Worm (Caenorhabditis elegans) whole organism, L4 larva: Measurements from ENCODE around the gene srf-3.

Source experiments
- D1046.2 ChIP-seq: fragments of 200-800 bp; sonication (Bioruptor generic); IDR thresholded peaks from 2 replicates; pipeline ENCODE4 v1.3.6; 2022; ENCODE audit warnings: missing genetic modification characterization, missing compliant biosample characterization
- T26A8.4 ChIP-seq: fragments of 200-800 bp; sonication (Bioruptor generic); IDR thresholded peaks from 2 replicates; pipeline ENCODE4 v1.3.6; 2022; ENCODE audit warnings: missing genetic modification characterization, missing compliant biosample characterization
- ZK337.2 ChIP-seq: fragments of 200-800 bp; sonication (Bioruptor generic); IDR thresholded peaks from 2 replicates; pipeline ENCODE4 v1.3.6; 2022; ENCODE audit warnings: missing genetic modification reagents, missing genetic modification characterization, missing compliant biosample characterization
- aha-1 ChIP-seq: fragments of 150-350 bp; peaks from one replicate; lab custom pipeline; 2014; ENCODE audit warnings: missing biosample characterization, missing genetic modification characterization
- ceh-32 ChIP-seq: sonication (generic microtip); optimal IDR thresholded peaks from 2 replicates; lab custom pipeline; 2016; ENCODE audit warnings: mild to moderate bottlenecking, missing genetic modification characterization, missing compliant biosample characterization; ENCODE audit not compliant: poor library complexity
- ceh-44 ChIP-seq: fragments of 200-800 bp; sonication (Bioruptor generic); IDR thresholded peaks from 2 replicates; pipeline ENCODE4 v1.3.6; 2022; ENCODE audit warnings: missing genetic modification reagents, missing genetic modification characterization, missing compliant biosample characterization
- ces-1 ChIP-seq: fragments of 150-350 bp; sonication (generic microtip); optimal IDR thresholded peaks from 4 replicates; lab custom pipeline; 2014; ENCODE audit warnings: missing biosample characterization, missing genetic modification reagents, missing genetic modification characterization
- cey-2 ChIP-seq: sonication (generic microtip); optimal IDR thresholded peaks from 3 replicates; lab custom pipeline; 2017; ENCODE audit warnings: missing genetic modification characterization, mild to moderate bottlenecking, missing compliant biosample characterization, antibody characterized with exemption, borderline replicate concordance; ENCODE audit not compliant: insufficient read depth
- daf-12 ChIP-seq: fragments of 150-350 bp; optimal IDR thresholded peaks from 2 replicates; lab custom pipeline; 2014; ENCODE audit warnings: missing biosample characterization, missing genetic modification reagents, missing genetic modification characterization
- daf-16 ChIP-seq, 3 experiments: sonication (generic microtip); optimal IDR thresholded peaks; 2 replicates each; lab custom pipeline; 2016 to 2017; ENCODE audit warnings: missing genetic modification characterization in 3 of 3, missing genetic modification reagents in 3 of 3, mild to moderate bottlenecking in 2 of 3, missing compliant biosample characterization in 2 of 3, missing biosample characterization in 1 of 3, moderate library complexity in 1 of 3
- dmd-9 ChIP-seq: fragments of 200-800 bp; sonication (Bioruptor generic); IDR thresholded peaks from 2 replicates; pipeline ENCODE4 v1.3.6; 2022; ENCODE audit warnings: missing genetic modification reagents, missing genetic modification characterization, missing compliant biosample characterization
- dpl-1 ChIP-seq: fragments of 150-350 bp; optimal IDR thresholded peaks from 2 replicates; lab custom pipeline; 2014; ENCODE audit warnings: missing biosample characterization, missing genetic modification reagents, missing genetic modification characterization
- dve-1 ChIP-seq: sonication (generic microtip); optimal IDR thresholded peaks from 2 replicates; lab custom pipeline; 2017; ENCODE audit warnings: antibody characterized with exemption, mild to moderate bottlenecking, missing genetic modification characterization, missing compliant biosample characterization; ENCODE audit not compliant: insufficient read depth
- fos-1 ChIP-seq: fragments of 150-350 bp; optimal IDR thresholded peaks from 2 replicates; lab custom pipeline; 2014; ENCODE audit warnings: missing biosample characterization, missing genetic modification characterization
- gei-8 ChIP-seq: fragments of 200-800 bp; sonication (Bioruptor generic); optimal IDR thresholded peaks from 2 replicates; lab custom pipeline; 2018; ENCODE audit warnings: mild to moderate bottlenecking, missing genetic modification characterization, missing compliant biosample characterization
- hlh-11 ChIP-seq: fragments of 200-800 bp; sonication (Bioruptor generic); optimal IDR thresholded peaks from 2 replicates; lab custom pipeline; 2018; ENCODE audit warnings: mild to moderate bottlenecking, missing genetic modification characterization, missing compliant biosample characterization
- jun-1 ChIP-seq: fragments of 150-350 bp; optimal IDR thresholded peaks from 2 replicates; lab custom pipeline; 2014; ENCODE audit warnings: missing biosample characterization, missing genetic modification reagents, missing genetic modification characterization
- lim-7 ChIP-seq: fragments of 200-800 bp; sonication (Bioruptor generic); IDR thresholded peaks from 2 replicates; pipeline ENCODE4 v1.3.6; 2022; ENCODE audit warnings: missing genetic modification characterization, missing compliant biosample characterization
- lin-38 ChIP-seq: fragments of 200-800 bp; sonication (Bioruptor generic); IDR thresholded peaks from 2 replicates; pipeline ENCODE4 v1.3.6; 2022; ENCODE audit warnings: missing genetic modification reagents, missing genetic modification characterization, missing compliant biosample characterization
- mep-1 ChIP-seq: fragments of 150-350 bp; sonication (generic microtip); optimal IDR thresholded peaks from 3 replicates; lab custom pipeline; 2014; ENCODE audit warnings: missing biosample characterization, missing genetic modification characterization
- nhr-11 ChIP-seq: fragments of 150-350 bp; optimal IDR thresholded peaks from 2 replicates; lab custom pipeline; 2014; ENCODE audit warnings: missing biosample characterization, missing genetic modification characterization
- nhr-237 ChIP-seq: sonication (generic microtip); optimal IDR thresholded peaks from 2 replicates; lab custom pipeline; 2017; ENCODE audit warnings: missing biosample characterization, missing genetic modification characterization
- nhr-28 ChIP-seq: fragments of 150-350 bp; optimal IDR thresholded peaks from 2 replicates; lab custom pipeline; 2014; ENCODE audit warnings: missing biosample characterization, missing genetic modification characterization
- nhr-41 ChIP-seq: fragments of 200-800 bp; sonication (Bioruptor generic); IDR thresholded peaks from 2 replicates; pipeline ENCODE4 v1.3.6; 2022; ENCODE audit warnings: missing genetic modification reagents, missing genetic modification characterization, missing compliant biosample characterization
- nhr-48 ChIP-seq: sonication (generic microtip); optimal IDR thresholded peaks from 2 replicates; lab custom pipeline; 2016; ENCODE audit warnings: mild to moderate bottlenecking, missing genetic modification characterization, missing compliant biosample characterization
- pha-4 ChIP-seq, 2 experiments: fragments of 150-350 bp in 1 of 2; fragments of 200-800 bp in 1 of 2; sonication (Bioruptor generic) in 1 of 2; IDR thresholded peaks in 1 of 2; optimal IDR thresholded peaks in 1 of 2; 2 replicates each; pipeline versions ENCODE4 v1.3.6 to Lab custom; 2014 to 2022; ENCODE audit warnings: missing genetic modification characterization in 2 of 2, missing genetic modification reagents in 2 of 2, missing biosample characterization in 1 of 2, missing compliant biosample characterization in 1 of 2
- pqm-1 ChIP-seq: sonication (generic microtip); optimal IDR thresholded peaks from 2 replicates; lab custom pipeline; 2017; ENCODE audit warnings: missing biosample characterization, missing genetic modification characterization
- set-16 ChIP-seq: fragments of 200-800 bp; sonication (Bioruptor generic); IDR thresholded peaks from 2 replicates; pipeline ENCODE4 v1.3.6; 2022; ENCODE audit warnings: missing genetic modification reagents, missing genetic modification characterization, missing compliant biosample characterization
- spr-1 ChIP-seq: sonication (generic microtip); optimal IDR thresholded peaks from 2 replicates; lab custom pipeline; 2016; ENCODE audit warnings: mild to moderate bottlenecking, missing genetic modification characterization, missing compliant biosample characterization
- spr-3 ChIP-seq: fragments of 200-800 bp; sonication (Bioruptor generic); optimal IDR thresholded peaks from 2 replicates; lab custom pipeline; 2018; ENCODE audit warnings: mild to moderate bottlenecking, missing genetic modification characterization, missing compliant biosample characterization
- tag-97 ChIP-seq: fragments of 200-800 bp; sonication (Bioruptor generic); IDR thresholded peaks from 2 replicates; pipeline ENCODE4 v1.3.6; 2022; ENCODE audit warnings: missing genetic modification characterization, missing compliant biosample characterization
- tra-1 ChIP-seq: fragments of 200-800 bp; sonication (Bioruptor generic); IDR thresholded peaks from 2 replicates; pipeline ENCODE4 v1.3.6; 2022; ENCODE audit warnings: missing genetic modification reagents, missing genetic modification characterization, missing compliant biosample characterization
- unc-62 ChIP-seq, 3 experiments: fragments of 150-350 bp in 1 of 3; sonication (generic microtip); optimal IDR thresholded peaks in 2 of 3; peaks in 1 of 3; 1 replicate in 1 of 3; 2 replicates in 2 of 3; lab custom pipeline; 2014 to 2017; ENCODE audit warnings: missing biosample characterization in 3 of 3, missing genetic modification characterization in 3 of 3, missing genetic modification reagents in 3 of 3, missing genotype in 1 of 3
- zfp-3 ChIP-seq: fragments of 200-800 bp; sonication (Bioruptor generic); conservative IDR thresholded peaks from 2 replicates; pipeline ENCODE4 v1.3.6; 2022; ENCODE audit warnings: missing genetic modification reagents, missing genetic modification characterization, missing compliant biosample characterization
- zip-2 ChIP-seq: fragments of 150-350 bp; optimal IDR thresholded peaks from 2 replicates; lab custom pipeline; 2014; ENCODE audit warnings: missing biosample characterization, missing genetic modification characterization
- ztf-11 ChIP-seq: fragments of 150-350 bp; optimal IDR thresholded peaks from 2 replicates; lab custom pipeline; 2014; ENCODE audit warnings: missing biosample characterization, missing genetic modification characterization

Gene srf-3

ce11 chrIV:12879557-12879956 lies 30.2 kb downstream of the srf-3 start, which contains the start of gene ZK896.5 (continued):
- TF ChIP-seq tra-1 (GFP tag; lab: Robert Waterston, UW) (no peak), spr-3 (GFP tag; lab: Kevin White, UChicago) (no peak), lim-7 (no peak), T26A8.4 (GFP tag; lab: Robert Waterston, UW) (no peak), dpl-1 (no peak), nhr-48 (tag; lab: Kevin White, UChicago) (peak; percentile 74), pha-4 (GFP tag; IDR thresholded peaks at IDR 0.05; lab: Robert Waterston, UW) (no peak), pha-4 (tag; optimal IDR thresholded peaks at IDR 0.05; lab: Kevin White, UChicago) (peak; percentile 6), hlh-11 (tag; lab: Kevin White, UChicago) (peak; percentile 23), nhr-28 (tag; lab: Kevin White, UChicago) (peak; percentile 13), nhr-237 (tag; lab: Kevin White, UChicago) (no peak), cey-2 (tag; lab: Kevin White, UChicago) (no peak), daf-16 (GFP tag; optimal IDR thresholded peaks at IDR 0.05; lab: Kevin White, UChicago) (no peak), daf-16 (tag; optimal IDR thresholded peaks at IDR 0.05; lab: Kevin White, UChicago) (peak; percentile 65), ces-1 (GFP tag; lab: Kevin White, UChicago) (no peak), spr-1 (tag; lab: Kevin White, UChicago) (no peak), dve-1 (peak; percentile 53), tag-97 (GFP tag; lab: Robert Waterston, UW) (no peak), gei-8 (GFP tag; lab: Kevin White, UChicago) (no peak), ZK337.2 (no peak), ztf-11 (no peak), daf-12 (tag; lab: Kevin White, UChicago) (no peak), ceh-32 (tag; lab: Kevin White, UChicago) (no peak), lin-38 (GFP tag; lab: Robert Waterston, UW) (no peak), nhr-11 (tag; lab: Kevin White, UChicago) (no peak), aha-1 (tag; lab: Kevin White, UChicago) (peak; percentile 44), mep-1 (tag; lab: Kevin White, UChicago) (no peak), pqm-1 (tag; lab: Kevin White, UChicago) (peak; percentile 45), fos-1 (tag; lab: Kevin White, UChicago) (no peak), dmd-9 (GFP tag; lab: Robert Waterston, UW) (no peak)

- TF ChIP-seq pqm-1 (tag; lab: Kevin White, UChicago), result peak; percentile 39
- no peak for TF ChIP-seq set-16 (GFP tag; lab: Robert Waterston, UW)
Measured at ce11 chrIV:12883190-12883589, 33.9 kb downstream of the srf-3 start, which contains the start of gene ZK896.4. TSS of gene ZK896.4 (minus strand) at chrIV:12883290.

- TF ChIP-seq daf-16 (GFP tag; optimal IDR thresholded peaks at IDR 0.05; lab: Kevin White, UChicago), result no peak
- peak; percentile 28 for TF ChIP-seq daf-16 (tag; optimal IDR thresholded peaks at IDR 0.05; lab: Kevin White, UChicago)
- peak in 1 of 2 experiments; percentile 2 for TF ChIP-seq unc-62 (GFP tag; optimal IDR thresholded peaks at IDR 0.05 in 1 of 2; lab: Kevin White, UChicago)
- TF ChIP-seq unc-62 (tag; optimal IDR thresholded peaks at IDR 0.05; lab: Kevin White, UChicago), result no peak
- no peak for TF ChIP-seq zfp-3 (GFP tag; lab: Robert Waterston, UW)
- no peak for TF ChIP-seq D1046.2 (GFP tag; lab: Robert Waterston, UW)
- TF ChIP-seq aha-1 (tag; lab: Kevin White, UChicago), result peak; percentile 83
- TF ChIP-seq lim-7, result no peak
- TF ChIP-seq zip-2 (tag; lab: Kevin White, UChicago), result no peak
- peak; percentile 3 for TF ChIP-seq nhr-28 (tag; lab: Kevin White, UChicago)
- TF ChIP-seq pqm-1 (tag; lab: Kevin White, UChicago), result peak; percentile 13
- no peak for TF ChIP-seq jun-1
- TF ChIP-seq nhr-41 (GFP tag; lab: Robert Waterston, UW), result no peak
- no peak for TF ChIP-seq ceh-32 (tag; lab: Kevin White, UChicago)
- no peak for TF ChIP-seq ceh-44
- TF ChIP-seq ZK337.2, result no peak
Measured at ce11 chrIV:12886012-12886411, 36.7 kb downstream of the srf-3 start.
